Fruit fly (Drosophila melanogaster): ENCODE results near the gene Girdin.

DNA sequence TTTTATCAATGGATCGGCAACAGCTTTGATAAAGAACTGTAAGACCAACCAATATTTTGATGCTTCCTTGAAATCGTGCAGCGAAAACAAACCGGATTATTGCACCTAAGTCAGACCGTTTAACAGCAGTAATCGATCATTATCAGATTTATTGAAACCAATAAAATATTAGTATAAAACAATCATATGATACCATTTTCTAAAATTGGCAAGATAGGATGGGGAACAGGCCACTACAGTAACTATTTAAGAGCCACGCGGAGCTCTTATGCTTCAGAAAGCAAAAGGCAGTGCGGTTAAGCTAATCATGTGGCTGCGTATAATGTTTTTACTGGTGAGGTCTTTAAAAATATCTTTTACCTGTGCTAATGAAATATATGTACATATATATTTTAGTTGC is 7.6 kb downstream of the Girdin start, which contains the start of gene CG32284:
- TF ChIP-seq CG14711 (tag; optimal IDR thresholded peaks at IDR 0.05) (no peak), kay (GFP tag; ENCODE audit: borderline replicate concordance) (no peak), pad (GFP tag; optimal IDR thresholded peaks at IDR 0.05) (no peak), toe (GFP tag; optimal IDR thresholded peaks at IDR 0.05) (no peak), Crg-1 (GFP tag; optimal IDR thresholded peaks at IDR 0.05) (no peak), CG11617 (GFP tag; optimal IDR thresholded peaks at IDR 0.05) (no peak), Mnt (GFP tag; optimal IDR thresholded peaks at IDR 0.05) (no peak), tj (GFP tag; optimal IDR thresholded peaks at IDR 0.05) (no peak), CG1620 (GFP tag; optimal IDR thresholded peaks at IDR 0.05) (no peak)

All from whole organism, adult.